Fruit fly (Drosophila melanogaster) whole organism, embryonic: ENCODE results near the gene CG44329.
A peak's percentile ranks its signal among the peaks of the same experiment; 100 is the strongest.

Source experiments
- Atf6 ChIP-seq: fragments of 200-800 bp; sonication (Bioruptor generic); IDR thresholded peaks from 2 replicates; pipeline ENCODE4 v1.3.6; 2022; ENCODE audit warnings: missing biosample characterization, missing genetic modification characterization
- CG11504 ChIP-seq: fragments of 200-800 bp; sonication (Bioruptor generic); optimal IDR thresholded peaks from 3 replicates; lab custom pipeline; 2019; ENCODE audit warnings: missing biosample characterization, mild to moderate bottlenecking, missing genetic modification characterization, moderate library complexity
- CG12299 ChIP-seq: fragments of 200-800 bp; sonication (Bioruptor generic); optimal IDR thresholded peaks from 2 replicates; lab custom pipeline; 2018; ENCODE audit warnings: missing biosample characterization, mild to moderate bottlenecking, missing genetic modification characterization
- CG12391 ChIP-seq: fragments of 200-800 bp; sonication (Bioruptor generic); optimal IDR thresholded peaks from 3 replicates; lab custom pipeline; 2018; ENCODE audit warnings: missing biosample characterization, mild to moderate bottlenecking, missing genetic modification characterization, moderate library complexity
- CG13287 ChIP-seq: fragments of 200-800 bp; sonication (Bioruptor generic); IDR thresholded peaks from 2 replicates; pipeline ENCODE4 v1.3.6; 2022; ENCODE audit warnings: missing biosample characterization, missing genetic modification characterization; ENCODE audit not compliant: partially characterized antibody
- CG14441 ChIP-seq: fragments of 200-800 bp; sonication (Bioruptor generic); IDR thresholded peaks from 2 replicates; pipeline ENCODE4 v1.3.6; 2022; ENCODE audit warnings: missing biosample characterization, missing genetic modification characterization
- CG14710 ChIP-seq: fragments of 200-800 bp; sonication (Bioruptor generic); optimal IDR thresholded peaks from 3 replicates; lab custom pipeline; 2019; ENCODE audit warnings: missing biosample characterization, mild to moderate bottlenecking, missing genetic modification characterization, moderate library complexity
- CG15514 ChIP-seq: fragments of 200-800 bp; sonication (Bioruptor generic); optimal IDR thresholded peaks from 3 replicates; lab custom pipeline; 2017; ENCODE audit warnings: missing biosample characterization, missing genetic modification characterization, mild to moderate bottlenecking, moderate library complexity, missing genetic modification reagents
- CG16813 ChIP-seq: fragments of 200-800 bp; sonication (Bioruptor generic); IDR thresholded peaks from 3 replicates; pipeline ENCODE4 v1.3.6; 2022; ENCODE audit warnings: missing biosample characterization, missing genetic modification characterization; ENCODE audit not compliant: partially characterized antibody
- CG1792 ChIP-seq: fragments of 200-800 bp; sonication (Bioruptor generic); optimal IDR thresholded peaks from 2 replicates; lab custom pipeline; 2016; ENCODE audit warnings: missing biosample characterization, missing genetic modification characterization
- CG18476 ChIP-seq: fragments of 200-800 bp; sonication (Bioruptor generic); optimal IDR thresholded peaks from 2 replicates; lab custom pipeline; 2016; ENCODE audit warnings: missing biosample characterization, mild to moderate bottlenecking, missing genetic modification characterization
- CG18619 ChIP-seq: fragments of 200-800 bp; sonication (Bioruptor generic); optimal IDR thresholded peaks from 3 replicates; lab custom pipeline; 2017; ENCODE audit warnings: missing biosample characterization, mild to moderate bottlenecking, missing genetic modification characterization
- CG2116 ChIP-seq: fragments of 200-800 bp; sonication (Bioruptor generic); optimal IDR thresholded peaks from 3 replicates; lab custom pipeline; 2018; ENCODE audit warnings: missing biosample characterization, mild to moderate bottlenecking, missing genetic modification characterization
- CG2875 ChIP-seq: fragments of 200-800 bp; sonication (Bioruptor generic); optimal IDR thresholded peaks from 2 replicates; lab custom pipeline; 2017; ENCODE audit warnings: missing biosample characterization, mild to moderate bottlenecking, missing genetic modification characterization, missing genetic modification reagents
- CG3407 ChIP-seq: fragments of 200-800 bp; sonication (Bioruptor generic); optimal IDR thresholded peaks from 2 replicates; lab custom pipeline; 2018; ENCODE audit warnings: missing biosample characterization, mild to moderate bottlenecking, missing genetic modification characterization
- CG3995 ChIP-seq: fragments of 200-800 bp; sonication (Bioruptor generic); optimal IDR thresholded peaks from 3 replicates; lab custom pipeline; 2016; ENCODE audit warnings: missing biosample characterization, missing genetic modification characterization
- CG4424 ChIP-seq: fragments of 200-800 bp; sonication (Bioruptor generic); optimal IDR thresholded peaks from 3 replicates; lab custom pipeline; 2016; ENCODE audit warnings: missing biosample characterization, missing genetic modification characterization
- CG6689 ChIP-seq: fragments of 200-800 bp; sonication (Bioruptor generic); IDR thresholded peaks from 2 replicates; pipeline ENCODE4 v1.3.6; 2022; ENCODE audit warnings: missing biosample characterization, missing genetic modification characterization
- CG8388 ChIP-seq: fragments of 200-800 bp; sonication (Bioruptor generic); optimal IDR thresholded peaks from 2 replicates; lab custom pipeline; 2019; ENCODE audit warnings: missing biosample characterization, mild to moderate bottlenecking, missing genetic modification characterization, moderate library complexity
- Doc3 ChIP-seq: fragments of 200-800 bp; sonication (Bioruptor generic); IDR thresholded peaks from 3 replicates; pipeline ENCODE4 v1.3.6; 2022; ENCODE audit warnings: missing biosample characterization, missing genetic modification characterization; ENCODE audit not compliant: partially characterized antibody
- Hsf ChIP-seq: fragments of 200-800 bp; sonication (Bioruptor generic); optimal IDR thresholded peaks from 3 replicates; lab custom pipeline; 2016; ENCODE audit warnings: missing biosample characterization, missing genetic modification characterization
- MBD-R2 ChIP-seq: fragments of 200-800 bp; sonication (Bioruptor generic); IDR thresholded peaks from 2 replicates; pipeline ENCODE4 v1.3.6; 2022; ENCODE audit warnings: missing biosample characterization, missing genetic modification characterization
- Meics ChIP-seq: fragments of 200-800 bp; sonication (Bioruptor generic); optimal IDR thresholded peaks from 2 replicates; lab custom pipeline; 2017; ENCODE audit warnings: missing biosample characterization, mild to moderate bottlenecking, missing genetic modification characterization
- Stat92E ChIP-seq, 3 experiments: fragments of >200 bp in 2 of 3; fragments of 200-800 bp in 1 of 3; sonication (Bioruptor generic) in 1 of 3; optimal IDR thresholded peaks; 2 replicates each; lab custom pipeline; 2017 to 2019; ENCODE audit warnings: missing biosample characterization in 3 of 3, missing genetic modification characterization in 3 of 3, mild to moderate bottlenecking in 1 of 3, moderate library complexity in 1 of 3
- Xbp1 ChIP-seq: fragments of 200-800 bp; sonication (Bioruptor generic); optimal IDR thresholded peaks from 3 replicates; lab custom pipeline; 2016; ENCODE audit warnings: missing biosample characterization, mild to moderate bottlenecking, missing genetic modification characterization
- bsh ChIP-seq, 2 experiments: fragments of 200-800 bp; sonication (Bioruptor generic); optimal IDR thresholded peaks; 2 replicates each; lab custom pipeline; 2017 to 2018; ENCODE audit warnings: mild to moderate bottlenecking in 2 of 2, missing biosample characterization in 2 of 2, missing genetic modification characterization in 2 of 2, moderate library complexity in 1 of 2
- cas ChIP-seq: fragments of 200-800 bp; sonication (Bioruptor generic); IDR thresholded peaks from 2 replicates; pipeline ENCODE4 v1.3.6; 2022; ENCODE audit warnings: missing biosample characterization, missing genetic modification characterization
- cg ChIP-seq: fragments of 200-800 bp; sonication (Bioruptor generic); optimal IDR thresholded peaks from 3 replicates; lab custom pipeline; 2019; ENCODE audit warnings: missing biosample characterization, mild to moderate bottlenecking, missing genetic modification characterization, moderate library complexity
- dpn ChIP-seq, 2 experiments: fragments of 200-800 bp; sonication (Bioruptor generic); optimal IDR thresholded peaks; 3 replicates each; lab custom pipeline; 2016; ENCODE audit warnings: missing biosample characterization in 2 of 2, missing genetic modification characterization in 2 of 2
- gsb ChIP-seq: fragments of 200-800 bp; sonication (Bioruptor generic); IDR thresholded peaks from 2 replicates; pipeline ENCODE4 v1.3.6; 2022; ENCODE audit warnings: missing biosample characterization, missing genetic modification characterization
- gt ChIP-seq: fragments of 200-800 bp; sonication (Bioruptor generic); IDR thresholded peaks from 2 replicates; pipeline ENCODE4 v1.3.6; 2022; ENCODE audit warnings: missing biosample characterization, missing genetic modification characterization
- hb ChIP-seq: fragments of 200-800 bp; sonication (Bioruptor generic); IDR thresholded peaks from 3 replicates; pipeline ENCODE4 v1.3.6; 2022; ENCODE audit warnings: missing biosample characterization, missing genetic modification characterization; ENCODE audit not compliant: partially characterized antibody
- ind ChIP-seq: fragments of 200-800 bp; sonication (Bioruptor generic); optimal IDR thresholded peaks from 3 replicates; lab custom pipeline; 2016; ENCODE audit warnings: missing biosample characterization, missing genetic modification characterization
- lilli ChIP-seq: fragments of 200-800 bp; sonication (Bioruptor generic); optimal IDR thresholded peaks from 3 replicates; lab custom pipeline; 2016; ENCODE audit warnings: missing biosample characterization, missing genetic modification characterization
- mirr ChIP-seq: fragments of 200-800 bp; sonication (Bioruptor generic); optimal IDR thresholded peaks from 3 replicates; lab custom pipeline; 2018; ENCODE audit warnings: missing biosample characterization, mild to moderate bottlenecking, missing genetic modification characterization
- nmo ChIP-seq: fragments of 200-800 bp; sonication (Bioruptor generic); optimal IDR thresholded peaks from 2 replicates; lab custom pipeline; 2018; ENCODE audit warnings: missing biosample characterization, mild to moderate bottlenecking, missing genetic modification characterization, moderate library complexity
- onecut ChIP-seq: fragments of 200-800 bp; sonication (Bioruptor generic); IDR thresholded peaks from 2 replicates; pipeline ENCODE4 v1.3.6; 2022; ENCODE audit warnings: missing biosample characterization, missing genetic modification characterization
- ro ChIP-seq: fragments of 200-800 bp; sonication (Bioruptor generic); IDR thresholded peaks from 2 replicates; pipeline ENCODE4 v1.3.6; 2022; ENCODE audit warnings: missing biosample characterization, missing genetic modification characterization
- sob ChIP-seq: fragments of 200-800 bp; sonication (Bioruptor generic); IDR thresholded peaks from 2 replicates; pipeline ENCODE4 v1.3.6; 2022; ENCODE audit warnings: missing biosample characterization, missing genetic modification characterization
- stwl ChIP-seq: fragments of 200-800 bp; sonication (Bioruptor generic); optimal IDR thresholded peaks from 3 replicates; lab custom pipeline; 2018; ENCODE audit warnings: missing biosample characterization, mild to moderate bottlenecking, missing genetic modification characterization, moderate library complexity
- tap ChIP-seq: fragments of 200-800 bp; optimal IDR thresholded peaks from 3 replicates; lab custom pipeline; 2019; ENCODE audit warnings: missing biosample characterization, mild to moderate bottlenecking, missing genetic modification characterization, moderate library complexity
- zfh1 ChIP-seq: fragments of 200-800 bp; sonication (Bioruptor generic); IDR thresholded peaks from 3 replicates; pipeline ENCODE4 v1.3.6; 2022; ENCODE audit warnings: missing biosample characterization, missing genetic modification characterization

The CG44329 gene

DNA sequence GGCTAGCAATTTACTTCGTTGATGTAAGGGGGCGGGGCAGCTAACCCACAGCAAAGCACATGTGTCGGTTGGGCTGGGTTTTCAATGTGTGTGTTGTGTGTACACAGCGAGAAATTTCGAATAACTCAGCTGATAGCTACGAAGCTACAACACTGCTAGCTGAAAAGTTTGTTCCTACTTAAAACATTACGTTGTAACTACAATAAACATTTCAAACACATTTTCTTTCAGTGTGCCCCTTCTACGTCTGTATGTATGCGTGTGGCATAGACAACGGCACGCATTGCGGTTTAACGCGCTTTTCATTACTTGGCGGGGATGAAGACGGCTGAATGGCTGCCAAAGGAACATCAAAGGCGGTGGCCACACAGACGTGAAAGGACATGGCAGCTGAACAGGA, 34.8 kb upstream of the CG44329 start (continued):
- TF ChIP-seq Hsf (GFP tag; lab: Kevin White, UChicago) (peak; percentile 36), CG18476 (no peak), gsb (0 out of 2 replicates have a peak, but pooled peaks have one; percentile 29), CG3407 (GFP tag; lab: Kevin White, UChicago) (no peak), CG11504 (tag; lab: Kevin White, UChicago) (peak; percentile 51), nmo (GFP tag; lab: Kevin White, UChicago) (peak; percentile 5), zfh1 (GFP tag; lab: Robert Waterston, UW) (peak; percentile 43; the same call in 1 of the 3 replicates), ind (GFP tag; lab: Kevin White, UChicago) (peak; percentile 6), CG2875 (GFP tag; lab: Kevin White, UChicago) (no peak), Doc3 (no peak), Atf6 (GFP tag; lab: Robert Waterston, UW) (0 out of 2 replicates have a peak, but pooled peaks have one; percentile 29), Xbp1 (GFP tag; lab: Kevin White, UChicago) (peak; percentile 35), Meics (GFP tag; lab: Kevin White, UChicago) (peak; percentile 36), onecut (GFP tag; lab: Robert Waterston, UW) (peak; percentile 18; the same call in 1 of the 2 replicates), mirr (GFP tag; lab: Kevin White, UChicago) (no peak), dpn (GFP tag; optimal IDR thresholded peaks at IDR 0.05; lab: Kevin White, UChicago) (peak; percentile 9 to 26), CG15514 (GFP tag; lab: Kevin White, UChicago) (peak; percentile 6), tap (no peak), sob (GFP tag; lab: Robert Waterston, UW) (peak; percentile 63), CG6689 (GFP tag; lab: Robert Waterston, UW) (peak; percentile 32; the same call in 1 of the 2 replicates), lilli (GFP tag; lab: Kevin White, UChicago) (peak; percentile 35), gt (no peak), cg (peak; percentile 2), MBD-R2 (GFP tag; lab: Robert Waterston, UW) (0 out of 2 replicates have a peak, but pooled peaks have one; percentile 12)

DNA sequence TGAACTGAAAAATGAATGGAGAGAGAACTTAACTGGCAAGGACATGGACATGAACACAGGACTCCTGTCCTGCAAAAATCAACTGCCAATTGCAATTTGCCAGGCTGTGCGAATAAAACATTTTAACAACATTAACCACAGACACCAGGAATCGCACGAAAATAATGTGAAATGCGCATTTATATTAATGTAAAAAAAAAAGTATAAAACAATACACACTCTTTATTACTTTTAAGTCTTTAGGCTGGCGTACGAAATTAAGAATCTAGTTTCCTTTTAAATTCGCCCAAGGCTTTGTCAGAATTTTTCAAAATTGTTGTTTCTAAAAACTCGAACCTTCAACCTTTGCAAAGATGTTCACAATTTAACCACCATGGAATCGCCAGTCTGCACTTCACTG, 32.2 kb upstream of the CG44329 start, which contains the start of gene CG12729:
Gene CG12729, plus strand, starts transcription at position 301 of the 400 bp plus-strand sequence.
- TF ChIP-seq hb (no peak), CG16813 (no peak), CG2116 (no peak), CG12299 (tag; lab: Kevin White, UChicago) (no peak), Stat92E (GFP tag; optimal IDR thresholded peaks at IDR 0.05; lab: Kevin White, UChicago) (no peak), CG18619 (GFP tag; lab: Kevin White, UChicago) (no peak), CG8388 (GFP tag; lab: Kevin White, UChicago) (no peak), bsh (GFP tag; optimal IDR thresholded peaks at IDR 0.05; lab: Kevin White, UChicago) (no peak), cas (no peak), CG1792 (GFP tag; lab: Kevin White, UChicago) (no peak), CG3995 (GFP tag; lab: Kevin White, UChicago) (no peak), CG12391 (no peak), ro (GFP tag; lab: Robert Waterston, UW) (no peak), CG14441 (GFP tag; lab: Robert Waterston, UW) (no peak)

- TF ChIP-seq CG14710 (peak; percentile 61), CG4424 (GFP tag; lab: Kevin White, UChicago) (no peak), stwl (tag; lab: Kevin White, UChicago) (peak; percentile 76), sob (GFP tag; lab: Robert Waterston, UW) (no peak), CG13287 (no peak)
These were observed 27.0 kb upstream of the CG44329 start for dm6 chrX:5839737-5840136.
